Worm (Caenorhabditis elegans): ENCODE measurements around the gene ceh-24.

The ceh-24 gene

ce11 chrV:13812330-13812729, 701 bp upstream of the ceh-24 start:
- TF ChIP-seq efl-1 (optimal IDR thresholded peaks at IDR 0.05) (no peak), efl-1 (GFP tag; optimal IDR thresholded peaks at IDR 0.05 in 1 of 2) (peak in 1 of 2 experiments; percentile 46), lin-14 (GFP tag; optimal IDR thresholded peaks at IDR 0.05) (peak; percentile 48), unc-98 (GFP tag; IDR thresholded peaks at IDR 0.05) (no peak)

DNA sequence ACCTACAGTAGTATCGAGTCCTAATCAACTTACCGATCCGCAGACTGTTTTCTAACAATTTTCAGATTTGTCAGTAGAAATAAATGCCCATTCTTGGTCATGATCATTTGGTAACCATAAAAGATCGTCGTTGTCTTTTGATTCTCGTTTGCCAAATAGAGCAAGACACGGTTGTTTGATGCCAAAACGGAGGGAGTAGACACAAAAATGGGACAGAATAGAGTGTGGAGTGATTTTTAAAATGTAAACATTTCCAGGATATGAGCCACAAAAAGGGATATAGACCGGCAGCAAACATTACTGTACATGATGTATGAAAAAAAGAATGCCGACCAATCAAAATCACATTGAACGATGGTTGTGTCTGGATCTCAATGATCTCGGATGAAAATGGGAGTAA, 3.8 kb downstream of the ceh-24 start, which contains the start of gene F55B12.2:
TSS of gene F55B12.2 (minus strand) at position 101 of the 400 bp plus-strand sequence.
- no peak for TF ChIP-seq lin-39 (tag; optimal IDR thresholded peaks at IDR 0.05)
- no peak for TF ChIP-seq fkh-8 (tag; optimal IDR thresholded peaks at IDR 0.05)
- no peak for TF ChIP-seq swsn-7 (tag; optimal IDR thresholded peaks at IDR 0.05)

- no peak for TF ChIP-seq vab-15 (tag; optimal IDR thresholded peaks at IDR 0.05)
- TF ChIP-seq lin-13 (GFP tag; optimal IDR thresholded peaks at IDR 0.05): peak; percentile 65
- TF ChIP-seq irx-1 (tag; optimal IDR thresholded peaks at IDR 0.05): peak; percentile 64
- TF ChIP-seq jun-1 (tag; optimal IDR thresholded peaks at IDR 0.05): peak; percentile 50
- peak; percentile 68 for TF ChIP-seq isw-1 (GFP tag; IDR thresholded peaks at IDR 0.05)
- peak; percentile 80 for TF ChIP-seq unc-130 (tag; optimal IDR thresholded peaks at IDR 0.05)
- peak; percentile 12 for TF ChIP-seq aha-1 (tag; optimal IDR thresholded peaks at IDR 0.05)
- peak; percentile 73 for TF ChIP-seq snpc-4 (tag; optimal IDR thresholded peaks at IDR 0.05)
- peak; percentile 47 to 88 (median 79) for TF ChIP-seq dpl-1 (GFP tag; optimal IDR thresholded peaks at IDR 0.05)
- peak; percentile 71 for TF ChIP-seq fkh-8 (tag; optimal IDR thresholded peaks at IDR 0.05)
- TF ChIP-seq ceh-82 (tag; optimal IDR thresholded peaks at IDR 0.05): peak; percentile 67 to 85 (median 70)
- peak; percentile 87 for TF ChIP-seq nhr-71 (tag; optimal IDR thresholded peaks at IDR 0.05)
- TF ChIP-seq blmp-1 (tag; optimal IDR thresholded peaks at IDR 0.05): peak; percentile 55
- peak; percentile 75 to 81 for TF ChIP-seq efl-1 (optimal IDR thresholded peaks at IDR 0.05)
- TF ChIP-seq efl-1 (GFP tag; optimal IDR thresholded peaks at IDR 0.05 in 1 of 2): peak; percentile 71 to 98
- TF ChIP-seq mep-1 (tag; optimal IDR thresholded peaks at IDR 0.05): peak; percentile 95
- TF ChIP-seq ceh-63 (GFP tag; optimal IDR thresholded peaks at IDR 0.05): no peak
- TF ChIP-seq nhr-77 (tag; optimal IDR thresholded peaks at IDR 0.05): peak; percentile 55
- TF ChIP-seq elt-2 (tag; optimal IDR thresholded peaks at IDR 0.05): peak; percentile 43
- peak; percentile 78 for TF ChIP-seq C16A3.4 (tag; optimal IDR thresholded peaks at IDR 0.05)
- peak; percentile 79 for TF ChIP-seq nhr-90 (tag; optimal IDR thresholded peaks at IDR 0.05; ENCODE audit: poor library complexity)
- TF ChIP-seq elt-3 (tag; optimal IDR thresholded peaks at IDR 0.05): peak in 1 of 6 experiments; percentile 75
- TF ChIP-seq ceh-88 (GFP tag; IDR thresholded peaks at IDR 0.05): no peak
- TF ChIP-seq tlp-1 (tag; optimal IDR thresholded peaks at IDR 0.05): no peak
- TF ChIP-seq dsc-1 (tag; optimal IDR thresholded peaks at IDR 0.05): peak; percentile 80
- TF ChIP-seq nhr-11 (tag; optimal IDR thresholded peaks at IDR 0.05): peak; percentile 9
- peak; percentile 77 for TF ChIP-seq tbx-2 (tag; optimal IDR thresholded peaks at IDR 0.05)
- peak; percentile 82 for TF ChIP-seq nhr-19 (GFP tag; conservative IDR thresholded peaks at IDR 0.05)
- peak; percentile 41 for TF ChIP-seq zip-4 (GFP tag; optimal IDR thresholded peaks at IDR 0.05)
- TF ChIP-seq mdl-1 (tag; optimal IDR thresholded peaks at IDR 0.05): peak in 1 of 2 experiments; percentile 73
- TF ChIP-seq ceh-90 (tag; optimal IDR thresholded peaks at IDR 0.05): peak; percentile 49
- no peak for TF ChIP-seq nhr-12 (tag; optimal IDR thresholded peaks at IDR 0.05)
- peak; percentile 2 for TF ChIP-seq F16B12.6 (tag; optimal IDR thresholded peaks at IDR 0.05)
- peak; percentile 55 for TF ChIP-seq sox-4 (tag; optimal IDR thresholded peaks at IDR 0.05)
- TF ChIP-seq lir-3 (tag; optimal IDR thresholded peaks at IDR 0.05; ENCODE audit: poor library complexity): peak; percentile 57
- peak; percentile 90 for TF ChIP-seq rnt-1 (tag; optimal IDR thresholded peaks at IDR 0.05)
- TF ChIP-seq ets-5 (GFP tag; IDR thresholded peaks at IDR 0.05): no peak
- no peak for TF ChIP-seq fkh-10 (GFP tag; optimal IDR thresholded peaks at IDR 0.05)
- peak; percentile 75 for TF ChIP-seq xbp-1 (tag; optimal IDR thresholded peaks at IDR 0.05)
- TF ChIP-seq lin-35 (GFP tag; optimal IDR thresholded peaks at IDR 0.05): peak; percentile 78 to 84
- TF ChIP-seq lsy-2 (tag; optimal IDR thresholded peaks at IDR 0.05): peak; percentile 85 to 88
- peak; percentile 15; the same call in 1 of the 2 replicates for TF ChIP-seq grh-1 (GFP tag; IDR thresholded peaks at IDR 0.05)
- peak; percentile 88 for TF ChIP-seq lin-14 (GFP tag; optimal IDR thresholded peaks at IDR 0.05)
- peak; percentile 61 for TF ChIP-seq ceh-8 (GFP tag; optimal IDR thresholded peaks at IDR 0.05)
Measured at ce11 chrV:13818824-13819408, 5.9 kb downstream of the ceh-24 start, which contains the start of gene sel-10. Gene sel-10 (plus strand): TSS chrV:13819361.
